Fruit fly (Drosophila melanogaster) whole organism, embryonic: ENCODE data around the gene Cralbp.

Experiments used
- Abd-B ChIP-seq: fragments of 200-800 bp; sonication (Bioruptor generic); optimal IDR thresholded peaks from 2 replicates; lab custom pipeline; 2018; ENCODE audit warnings: missing biosample characterization, mild to moderate bottlenecking, missing genetic modification characterization, moderate library complexity
- B-H2 ChIP-seq: fragments of 200-800 bp; sonication (Bioruptor generic); optimal IDR thresholded peaks from 2 replicates; lab custom pipeline; 2018; ENCODE audit warnings: missing biosample characterization, mild to moderate bottlenecking, missing genetic modification characterization
- C15 ChIP-seq: fragments of 200-800 bp; sonication (Bioruptor generic); IDR thresholded peaks from 3 replicates; pipeline ENCODE4 v1.3.6; 2022; ENCODE audit warnings: missing biosample characterization, missing genetic modification characterization
- CG10543 ChIP-seq: fragments of 200-800 bp; sonication (Bioruptor generic); optimal IDR thresholded peaks from 3 replicates; lab custom pipeline; 2017; ENCODE audit warnings: missing biosample characterization, mild to moderate bottlenecking, missing genetic modification characterization, moderate library complexity
- CG11723 ChIP-seq: fragments of 200-800 bp; sonication (Bioruptor generic); optimal IDR thresholded peaks from 2 replicates; lab custom pipeline; 2017; ENCODE audit warnings: missing biosample characterization, mild to moderate bottlenecking, missing genetic modification characterization
- CG14667 ChIP-seq: fragments of 200-800 bp; sonication (Bioruptor generic); IDR thresholded peaks from 2 replicates; pipeline ENCODE4 v1.3.6; 2022; ENCODE audit warnings: missing biosample characterization, missing genetic modification characterization
- CG17186 ChIP-seq: fragments of 200-800 bp; sonication (Bioruptor generic); optimal IDR thresholded peaks from 3 replicates; lab custom pipeline; 2017; ENCODE audit warnings: missing biosample characterization, missing genetic modification reagents, missing genetic modification characterization
- CG17829 ChIP-seq: fragments of 200-800 bp; optimal IDR thresholded peaks from 2 replicates; lab custom pipeline; 2019; ENCODE audit warnings: missing biosample characterization, mild to moderate bottlenecking, missing genetic modification characterization, moderate library complexity
- CG34224 ChIP-seq: fragments of 200-800 bp; sonication (Bioruptor generic); IDR thresholded peaks from 3 replicates; pipeline ENCODE4 v1.3.6; 2022; ENCODE audit warnings: missing biosample characterization, missing genetic modification characterization; ENCODE audit not compliant: partially characterized antibody
- CG34376 ChIP-seq: fragments of 200-800 bp; sonication (Bioruptor generic); optimal IDR thresholded peaks from 2 replicates; lab custom pipeline; 2018; ENCODE audit warnings: missing biosample characterization, mild to moderate bottlenecking, missing genetic modification characterization
- CG4360 ChIP-seq: fragments of 200-800 bp; sonication (Bioruptor generic); IDR thresholded peaks from 2 replicates; pipeline ENCODE4 v1.3.6; 2022; ENCODE audit warnings: missing biosample characterization, missing genetic modification characterization
- CG6791 ChIP-seq: fragments of 200-800 bp; sonication (Bioruptor generic); IDR thresholded peaks from 3 replicates; pipeline ENCODE4 v1.3.6; 2022; ENCODE audit warnings: missing biosample characterization, missing genetic modification characterization; ENCODE audit not compliant: partially characterized antibody
- CG9932 ChIP-seq: fragments of 200-800 bp; sonication (Bioruptor generic); IDR thresholded peaks from 2 replicates; pipeline ENCODE4 v1.3.6; 2022; ENCODE audit warnings: missing biosample characterization, missing genetic modification characterization
- D19A ChIP-seq: fragments of 200-800 bp; optimal IDR thresholded peaks from 3 replicates; lab custom pipeline; 2019; ENCODE audit warnings: missing biosample characterization, mild to moderate bottlenecking, missing genetic modification characterization, moderate library complexity
- Deaf1 ChIP-seq: fragments of 200-800 bp; optimal IDR thresholded peaks from 3 replicates; lab custom pipeline; 2019; ENCODE audit warnings: missing biosample characterization, mild to moderate bottlenecking, missing genetic modification characterization, moderate library complexity
- E2f2 ChIP-seq: fragments of 200-800 bp; sonication (Bioruptor generic); IDR thresholded peaks from 2 replicates; pipeline ENCODE4 v1.3.6; 2022; ENCODE audit warnings: missing biosample characterization, missing genetic modification characterization
- Hr51 ChIP-seq, 2 experiments: fragments of 200-800 bp; sonication (Bioruptor generic); optimal IDR thresholded peaks; 2 replicates in 1 of 2; 3 replicates in 1 of 2; lab custom pipeline; 2016 to 2018; ENCODE audit warnings: missing biosample characterization in 2 of 2, missing genetic modification characterization in 2 of 2, mild to moderate bottlenecking in 1 of 2, moderate library complexity in 1 of 2
- Hr78 ChIP-seq, 2 experiments: fragments of 200-800 bp in 1 of 2; fragments of >200 bp in 1 of 2; sonication (Bioruptor generic) in 1 of 2; optimal IDR thresholded peaks; 2 replicates each; lab custom pipeline; 2017 to 2019; ENCODE audit warnings: missing biosample characterization in 2 of 2, missing genetic modification characterization in 2 of 2, mild to moderate bottlenecking in 1 of 2, moderate library complexity in 1 of 2
- Hsf ChIP-seq: fragments of 200-800 bp; sonication (Bioruptor generic); optimal IDR thresholded peaks from 3 replicates; lab custom pipeline; 2016; ENCODE audit warnings: missing biosample characterization, missing genetic modification characterization
- Jarid2 ChIP-seq: fragments of 200-800 bp; sonication (Bioruptor generic); optimal IDR thresholded peaks from 3 replicates; lab custom pipeline; 2017; ENCODE audit warnings: mild to moderate bottlenecking, missing biosample characterization, missing genetic modification reagents, missing genetic modification characterization
- MESR4 ChIP-seq: fragments of 200-800 bp; sonication (Bioruptor generic); optimal IDR thresholded peaks from 2 replicates; lab custom pipeline; 2018; ENCODE audit warnings: missing biosample characterization, mild to moderate bottlenecking, missing genetic modification characterization, moderate library complexity
- Med ChIP-seq: fragments of 200-800 bp; sonication (Bioruptor generic); peaks from one replicate; lab custom pipeline; 2016; ENCODE audit warnings: missing biosample characterization, missing genetic modification characterization, mild to moderate bottlenecking, inconsistent platforms, moderate library complexity
- Ravus ChIP-seq: fragments of 200-800 bp; sonication (Bioruptor generic); IDR thresholded peaks from 2 replicates; pipeline ENCODE4 v1.3.6; 2022; ENCODE audit warnings: missing biosample characterization, missing genetic modification characterization
- ab ChIP-seq: fragments of 200-800 bp; sonication (Bioruptor generic); optimal IDR thresholded peaks from 2 replicates; lab custom pipeline; 2016; ENCODE audit warnings: missing biosample characterization, missing genetic modification characterization
- cg ChIP-seq: fragments of 200-800 bp; sonication (Bioruptor generic); optimal IDR thresholded peaks from 3 replicates; lab custom pipeline; 2019; ENCODE audit warnings: missing biosample characterization, mild to moderate bottlenecking, missing genetic modification characterization, moderate library complexity
- dmrt11E ChIP-seq: fragments of 200-800 bp; sonication (Bioruptor generic); optimal IDR thresholded peaks from 3 replicates; lab custom pipeline; 2018; ENCODE audit warnings: missing biosample characterization, mild to moderate bottlenecking, missing genetic modification characterization, moderate library complexity
- eve ChIP-seq, 2 experiments: fragments of >200 bp; optimal IDR thresholded peaks; 2 replicates each; lab custom pipeline; 2017; ENCODE audit warnings: missing biosample characterization in 2 of 2, missing genetic modification characterization in 2 of 2
- gcm ChIP-seq: fragments of 200-800 bp; sonication (Bioruptor generic); optimal IDR thresholded peaks from 2 replicates; lab custom pipeline; 2019; ENCODE audit warnings: missing biosample characterization, mild to moderate bottlenecking, missing genetic modification characterization, moderate library complexity
- grn ChIP-seq: fragments of 200-800 bp; sonication (Bioruptor generic); optimal IDR thresholded peaks from 3 replicates; lab custom pipeline; 2017; ENCODE audit warnings: missing biosample characterization, missing genetic modification characterization
- gro ChIP-seq: fragments of 200-800 bp; sonication (Bioruptor generic); optimal IDR thresholded peaks from 2 replicates; lab custom pipeline; 2016; ENCODE audit warnings: missing biosample characterization, missing genetic modification characterization
- her ChIP-seq: fragments of 200-800 bp; sonication (Bioruptor generic); optimal IDR thresholded peaks from 2 replicates; lab custom pipeline; 2016; ENCODE audit warnings: missing biosample characterization, missing genetic modification characterization
- nmo ChIP-seq: fragments of 200-800 bp; sonication (Bioruptor generic); optimal IDR thresholded peaks from 2 replicates; lab custom pipeline; 2018; ENCODE audit warnings: missing biosample characterization, mild to moderate bottlenecking, missing genetic modification characterization, moderate library complexity
- pfk ChIP-seq: fragments of 200-800 bp; sonication (Bioruptor generic); optimal IDR thresholded peaks from 2 replicates; lab custom pipeline; 2018; ENCODE audit warnings: missing biosample characterization, mild to moderate bottlenecking, missing genetic modification characterization, moderate library complexity
- psq ChIP-seq: fragments of 200-800 bp; sonication (Bioruptor generic); optimal IDR thresholded peaks from 2 replicates; lab custom pipeline; 2017; ENCODE audit warnings: missing biosample characterization, missing genetic modification characterization
- sc ChIP-seq, 3 experiments: fragments of >200 bp in 2 of 3; fragments of 200-800 bp in 1 of 3; sonication (Bioruptor generic) in 1 of 3; optimal IDR thresholded peaks; 2 replicates in 2 of 3; 3 replicates in 1 of 3; lab custom pipeline; 2017; ENCODE audit warnings: mild to moderate bottlenecking in 1 of 3, missing biosample characterization in 1 of 3, missing genetic modification characterization in 1 of 3, missing genetic modification reagents in 1 of 3
- slbo ChIP-seq: fragments of 200-800 bp; sonication (Bioruptor generic); IDR thresholded peaks from 2 replicates; pipeline ENCODE4 v1.3.6; 2022; ENCODE audit warnings: missing biosample characterization, missing genetic modification characterization
- slp2 ChIP-seq: fragments of 200-800 bp; sonication (Bioruptor generic); optimal IDR thresholded peaks from 2 replicates; lab custom pipeline; 2016; ENCODE audit warnings: missing biosample characterization, missing genetic modification characterization
- sna ChIP-seq: fragments of 200-800 bp; sonication (Bioruptor generic); IDR thresholded peaks from 2 replicates; pipeline ENCODE4 v1.3.6; 2022; ENCODE audit warnings: missing biosample characterization, missing genetic modification characterization; ENCODE audit not compliant: partially characterized antibody
- sug ChIP-seq: fragments of 200-800 bp; optimal IDR thresholded peaks from 2 replicates; lab custom pipeline; 2019; ENCODE audit warnings: missing biosample characterization, mild to moderate bottlenecking, missing genetic modification characterization, moderate library complexity
- tap ChIP-seq: fragments of 200-800 bp; optimal IDR thresholded peaks from 3 replicates; lab custom pipeline; 2019; ENCODE audit warnings: missing biosample characterization, mild to moderate bottlenecking, missing genetic modification characterization, moderate library complexity
- zfh1 ChIP-seq: fragments of 200-800 bp; sonication (Bioruptor generic); IDR thresholded peaks from 3 replicates; pipeline ENCODE4 v1.3.6; 2022; ENCODE audit warnings: missing biosample characterization, missing genetic modification characterization

The Cralbp gene

DNA sequence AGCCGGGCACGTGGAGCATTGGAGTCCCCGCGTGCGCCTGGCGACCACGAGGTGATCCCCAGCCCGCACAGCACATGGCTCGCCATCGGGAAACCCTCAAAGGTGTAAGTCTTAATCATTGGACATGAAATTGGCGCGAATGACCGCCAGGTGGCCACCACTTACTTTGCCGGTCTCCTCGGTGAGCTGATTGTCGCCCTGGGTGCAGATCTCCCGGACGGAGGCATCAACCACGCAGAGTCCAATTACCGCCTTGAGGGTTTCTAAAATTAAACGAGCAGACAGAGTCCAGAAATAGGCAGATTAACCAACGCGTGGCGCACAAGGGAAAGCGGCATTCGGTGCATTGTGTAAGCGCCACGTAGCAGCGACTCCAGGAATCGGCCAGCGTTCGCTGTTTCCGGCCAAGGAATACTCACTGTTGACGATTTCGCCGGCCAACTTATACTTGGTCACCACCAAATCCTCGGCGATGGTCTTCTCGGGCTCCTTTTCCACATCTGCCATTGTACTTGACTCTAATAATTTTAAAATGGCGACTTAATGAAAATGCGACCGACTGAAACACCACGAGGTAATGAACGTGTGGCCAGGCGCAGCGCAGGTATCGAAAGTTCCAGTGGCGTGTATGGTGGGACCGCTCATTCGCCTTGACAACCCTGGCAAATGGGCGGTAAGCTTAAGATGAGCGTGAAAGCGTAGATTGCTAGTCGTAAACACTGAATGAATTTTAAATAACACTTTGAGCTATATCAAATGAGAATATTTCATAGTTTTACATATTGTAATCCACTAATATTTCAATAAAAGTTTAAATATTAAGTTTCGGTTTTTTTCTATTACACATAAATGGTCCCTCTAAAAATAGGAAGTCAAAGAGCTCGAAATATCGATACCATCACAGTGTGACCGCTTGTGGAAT is 21.3 kb downstream of the Cralbp start, which contains the start of gene CG10576 (continued):
- TF ChIP-seq her (GFP tag; lab: Kevin White, UChicago) (no peak), CG34224 (GFP tag; lab: Robert Waterston, UW) (0 out of 3 replicates have a peak, but pooled peaks have one; percentile 54), CG17829 (tag; lab: Kevin White, UChicago) (peak; percentile 57), CG4360 (GFP tag; lab: Robert Waterston, UW) (no peak), dmrt11E (tag; lab: Kevin White, UChicago) (peak; percentile 21), D19A (tag; lab: Kevin White, UChicago) (no peak), zfh1 (GFP tag; lab: Robert Waterston, UW) (no peak), CG9932 (GFP tag; lab: Robert Waterston, UW) (peak; percentile 5; the same call in 1 of the 2 replicates)

DNA sequence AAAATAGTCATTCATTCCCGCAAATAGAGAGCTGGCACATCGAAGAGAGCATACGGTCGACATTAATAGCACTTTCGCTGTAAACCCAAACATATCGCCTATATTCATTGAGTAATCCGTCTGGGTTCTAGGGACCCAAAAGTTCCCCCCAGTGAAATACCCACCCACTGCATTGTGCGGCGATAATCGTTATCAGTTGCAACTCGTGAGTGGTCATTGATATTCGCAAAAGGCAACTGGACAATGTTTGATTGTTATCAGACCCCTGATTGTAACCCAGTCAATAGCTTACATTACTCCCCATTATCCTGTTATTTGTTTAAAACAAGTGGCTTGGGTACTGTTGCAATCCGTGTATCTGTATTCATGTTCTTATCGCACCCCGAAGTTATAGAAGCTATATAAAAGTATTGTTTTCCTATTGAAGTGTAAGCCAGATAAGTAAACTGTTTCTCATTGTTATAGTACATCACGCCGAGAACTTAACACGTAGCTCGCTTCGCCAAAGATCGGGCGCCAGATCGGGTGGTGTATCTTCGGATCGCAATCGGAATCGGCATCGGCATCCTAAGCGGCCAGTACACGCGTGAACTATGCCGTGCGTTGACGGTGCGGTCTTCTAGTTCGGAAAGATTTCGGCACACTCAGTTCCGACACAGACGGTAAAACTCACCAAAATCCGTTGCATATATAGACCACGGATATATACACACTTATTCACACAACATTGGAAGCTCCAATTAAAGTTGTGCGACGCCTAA is 32.7 kb downstream of the Cralbp start:
- TF ChIP-seq gcm (no peak), B-H2 (peak; percentile 16), grn (GFP tag; lab: Kevin White, UChicago) (peak; percentile 60), CG9932 (GFP tag; lab: Robert Waterston, UW) (0 out of 2 replicates have a peak, but pooled peaks have one; percentile 6), eve (GFP tag; optimal IDR thresholded peaks at IDR 0.05; lab: Kevin White, UChicago) (no peak), Med (peak; percentile 48), MESR4 (GFP tag; lab: Kevin White, UChicago) (no peak), Deaf1 (peak; percentile 96), CG10543 (GFP tag; lab: Kevin White, UChicago) (peak; percentile 18), pfk (GFP tag; lab: Kevin White, UChicago) (no peak), CG17186 (no peak), CG14667 (no peak), E2f2 (GFP tag; lab: Robert Waterston, UW) (peak; percentile 7; the same call in 1 of the 2 replicates), CG34376 (GFP tag; lab: Kevin White, UChicago) (peak; percentile 3), her (GFP tag; lab: Kevin White, UChicago) (no peak), gro (GFP tag; lab: Kevin White, UChicago) (peak; percentile 3), sug (peak; percentile 30), Hr78 (GFP tag; optimal IDR thresholded peaks at IDR 0.05; lab: Kevin White, UChicago) (peak in 1 of 2 experiments; percentile 47)

DNA sequence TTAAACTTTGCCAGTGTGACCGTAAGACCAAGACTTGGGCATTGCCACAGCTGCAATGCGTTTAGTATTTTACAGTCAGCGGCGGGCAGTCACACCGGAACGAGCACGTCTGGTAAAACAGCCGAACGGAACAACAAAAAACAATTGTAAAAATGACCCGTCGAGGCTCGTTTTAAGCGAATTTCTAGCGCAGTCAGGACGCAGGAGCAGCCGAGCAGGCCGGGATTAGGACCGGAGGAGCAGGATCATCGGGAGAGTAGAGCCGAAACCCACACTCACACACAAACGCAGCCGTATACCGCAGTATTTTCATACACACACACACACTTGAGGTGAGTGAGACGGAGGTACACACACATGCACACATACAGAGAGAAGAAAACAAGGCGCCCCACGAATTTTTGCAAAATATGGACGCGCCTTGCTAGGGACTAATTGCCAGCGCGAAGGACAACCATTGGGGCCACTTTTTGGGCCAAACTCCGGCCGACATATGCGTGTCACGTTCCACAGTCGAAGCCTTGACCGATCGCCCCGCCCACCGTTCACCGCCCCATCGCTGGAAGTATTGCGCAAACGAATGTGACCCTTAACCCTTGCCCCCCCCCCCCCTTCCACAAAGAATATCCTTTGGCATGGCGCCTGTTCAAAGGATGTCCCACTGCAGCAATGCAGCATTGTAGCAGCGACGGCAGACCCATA is 33.5 kb downstream of the Cralbp start, which contains the start of gene Usp47:
TSS of gene Usp47 (plus strand) at position 71 of the 702 bp plus-strand sequence.
- TF ChIP-seq Hsf (GFP tag; lab: Kevin White, UChicago) (no peak), psq (no peak), Ravus (GFP tag; lab: Robert Waterston, UW) (no peak), cg (GFP tag; lab: Kevin White, UChicago) (peak; percentile 99), tap (tag; lab: Kevin White, UChicago) (no peak), Abd-B (GFP tag; lab: Kevin White, UChicago) (no peak), slbo (GFP tag; lab: Robert Waterston, UW) (peak; percentile 25; the same call in 1 of the 2 replicates), sug (peak; percentile 6), sna (GFP tag; lab: Robert Waterston, UW) (no peak), Hr51 (GFP tag; optimal IDR thresholded peaks at IDR 0.05; lab: Kevin White, UChicago) (no peak), nmo (peak; percentile 0), sc (optimal IDR thresholded peaks at IDR 0.05; lab: Kevin White, UChicago) (no peak), sc (GFP tag; optimal IDR thresholded peaks at IDR 0.05; lab: Kevin White, UChicago) (no peak), C15 (GFP tag; lab: Robert Waterston, UW) (no peak), ab (no peak), Jarid2 (peak; percentile 59), CG4360 (GFP tag; lab: Robert Waterston, UW) (peak; percentile 44), CG11723 (no peak), CG6791 (0 out of 3 replicates have a peak, but pooled peaks have one; percentile 31), slp2 (GFP tag; lab: Kevin White, UChicago) (no peak), CG34376 (GFP tag; lab: Kevin White, UChicago) (peak; percentile 36)
